Fruit fly (Drosophila melanogaster) whole organism, adult: Measurements from ENCODE around the gene CG13116.

Experiments
- CG12768 ChIP-seq: fragments of 200-800 bp; sonication (Bioruptor generic); optimal IDR thresholded peaks from 2 replicates; lab custom pipeline; 2017; ENCODE audit warnings: missing biosample characterization, missing genetic modification characterization, mild to moderate bottlenecking, moderate library complexity, missing genetic modification reagents
- CG14711 ChIP-seq: fragments of 200-800 bp; sonication (Bioruptor generic); optimal IDR thresholded peaks from 2 replicates; lab custom pipeline; 2018; ENCODE audit warnings: missing biosample characterization, mild to moderate bottlenecking, missing genetic modification characterization, moderate library complexity
- CG1620 ChIP-seq: fragments of 200-800 bp; sonication (Bioruptor generic); optimal IDR thresholded peaks from 2 replicates; lab custom pipeline; 2016; ENCODE audit warnings: missing biosample characterization, missing genetic modification characterization
- CG33017 ChIP-seq: fragments of 200-800 bp; sonication (Bioruptor generic); optimal IDR thresholded peaks from 2 replicates; lab custom pipeline; 2018; ENCODE audit warnings: missing biosample characterization, mild to moderate bottlenecking, missing genetic modification characterization, moderate library complexity
- CG7101 ChIP-seq: fragments of 200-800 bp; sonication (Bioruptor generic); optimal IDR thresholded peaks from 2 replicates; lab custom pipeline; 2018; ENCODE audit warnings: missing biosample characterization, mild to moderate bottlenecking, missing genetic modification characterization, moderate library complexity
- Crg-1 ChIP-seq: fragments of 200-800 bp; sonication (Bioruptor generic); optimal IDR thresholded peaks from 2 replicates; lab custom pipeline; 2016; ENCODE audit warnings: missing biosample characterization, missing genetic modification characterization
- Hr96 ChIP-seq: fragments of 200-800 bp; sonication (Bioruptor generic); optimal IDR thresholded peaks from 2 replicates; lab custom pipeline; 2016; ENCODE audit warnings: missing biosample characterization, missing genetic modification characterization
- Mnt ChIP-seq: fragments of 200-800 bp; sonication (Bioruptor generic); optimal IDR thresholded peaks from 2 replicates; lab custom pipeline; 2016; ENCODE audit warnings: missing biosample characterization, mild to moderate bottlenecking, missing genetic modification characterization
- cic ChIP-seq: fragments of 200-800 bp; sonication (Bioruptor generic); optimal IDR thresholded peaks from 2 replicates; lab custom pipeline; 2017; ENCODE audit warnings: missing biosample characterization, mild to moderate bottlenecking, missing genetic modification characterization, moderate library complexity
- kay ChIP-seq: fragments of 200-800 bp; sonication (Bioruptor generic); peaks from one replicate; lab custom pipeline; 2016; ENCODE audit warnings: missing biosample characterization, missing genetic modification characterization, borderline replicate concordance
- ovo ChIP-seq: fragments of 200-800 bp; sonication (Bioruptor generic); optimal IDR thresholded peaks from 2 replicates; lab custom pipeline; 2016; ENCODE audit warnings: missing biosample characterization, missing genetic modification characterization
- pad ChIP-seq: fragments of 200-800 bp; sonication (Bioruptor generic); optimal IDR thresholded peaks from 3 replicates; lab custom pipeline; 2017; ENCODE audit warnings: missing biosample characterization, missing genetic modification characterization, mild to moderate bottlenecking, moderate library complexity, missing genetic modification reagents
- tj ChIP-seq: fragments of 200-800 bp; sonication (Bioruptor generic); optimal IDR thresholded peaks from 3 replicates; lab custom pipeline; 2017; ENCODE audit warnings: missing biosample characterization, mild to moderate bottlenecking, missing genetic modification characterization, moderate library complexity
- toe ChIP-seq: fragments of 200-800 bp; sonication (Bioruptor generic); optimal IDR thresholded peaks from 2 replicates; lab custom pipeline; 2016; ENCODE audit warnings: missing biosample characterization, missing genetic modification characterization

dm6 chr2L:9703000-9703399 is 26.7 kb upstream of the CG13116 start:
- TF ChIP-seq cic (GFP tag; lab: Kevin White, UChicago) (peak; percentile 5), kay (GFP tag; lab: Kevin White, UChicago) (no peak), Mnt (no peak), ovo (no peak), toe (GFP tag; lab: Kevin White, UChicago) (no peak), CG14711 (no peak), CG1620 (GFP tag; lab: Kevin White, UChicago) (no peak), Crg-1 (GFP tag; lab: Kevin White, UChicago) (no peak), tj (no peak), Hr96 (no peak), pad (no peak), CG7101 (tag; lab: Kevin White, UChicago) (no peak), CG12768 (peak; percentile 51), CG33017 (tag; lab: Kevin White, UChicago) (peak; percentile 16)
